Worm (Caenorhabditis elegans): Measurements from ENCODE around the gene wee-1.1.
A peak's percentile ranks its signal among the peaks of the same experiment; 100 is the strongest.

The wee-1.1 gene

ce11 chrII:9607137-9607536 is 23.8 kb upstream of the wee-1.1 start:
- peak; percentile 52 for TF ChIP-seq sma-9 (GFP tag; optimal IDR thresholded peaks at IDR 0.05)
- TF ChIP-seq sma-9 (tag; optimal IDR thresholded peaks at IDR 0.05): no peak
- no peak for TF ChIP-seq sem-4 (tag; optimal IDR thresholded peaks at IDR 0.05)
- no peak for TF ChIP-seq ztf-11 (tag; optimal IDR thresholded peaks at IDR 0.05)
- TF ChIP-seq R02D3.7 (tag; optimal IDR thresholded peaks at IDR 0.05): no peak
- TF ChIP-seq ztf-1 (GFP tag; conservative IDR thresholded peaks at IDR 0.05): no peak
- TF ChIP-seq lin-39 (tag; optimal IDR thresholded peaks at IDR 0.05): no peak
- TF ChIP-seq nhr-6 (tag; optimal IDR thresholded peaks at IDR 0.05): no peak

- TF ChIP-seq fos-1 (tag; optimal IDR thresholded peaks at IDR 0.05): no peak
- no peak for TF ChIP-seq nhr-77 (tag; optimal IDR thresholded peaks at IDR 0.05)
- TF ChIP-seq aly-2 (tag; optimal IDR thresholded peaks at IDR 0.05): no peak
- TF ChIP-seq ZK546.5 (tag; optimal IDR thresholded peaks at IDR 0.05): no peak
- TF ChIP-seq peb-1 (tag; optimal IDR thresholded peaks at IDR 0.05): no peak
- TF ChIP-seq mab-5 (tag; optimal IDR thresholded peaks at IDR 0.05): no peak
- no peak for TF ChIP-seq unc-62 (GFP tag; optimal IDR thresholded peaks at IDR 0.05)
- TF ChIP-seq mdl-1 (tag; optimal IDR thresholded peaks at IDR 0.05): peak in 1 of 2 experiments; percentile 12
- TF ChIP-seq unc-55 (GFP tag; optimal IDR thresholded peaks at IDR 0.05): peak; percentile 72
- no peak for TF ChIP-seq nhr-25 (tag; optimal IDR thresholded peaks at IDR 0.05)
- TF ChIP-seq C34F6.9 (tag; optimal IDR thresholded peaks at IDR 0.05): peak; percentile 39
- TF ChIP-seq lsy-2 (tag; optimal IDR thresholded peaks at IDR 0.05): no peak
- TF ChIP-seq crh-2 (tag; optimal IDR thresholded peaks at IDR 0.05): peak; percentile 30
Measured at ce11 chrII:9606485-9607036, 23.2 kb upstream of the wee-1.1 start.

ce11 chrII:9605954-9606353 is 22.6 kb upstream of the wee-1.1 start:
- TF ChIP-seq mbf-1 (tag; optimal IDR thresholded peaks at IDR 0.05) (no peak), egl-27 (tag; optimal IDR thresholded peaks at IDR 0.05) (no peak), nhr-25 (tag; optimal IDR thresholded peaks at IDR 0.05) (peak; percentile 57), crh-2 (tag; optimal IDR thresholded peaks at IDR 0.05) (no peak), lsy-2 (tag; optimal IDR thresholded peaks at IDR 0.05) (no peak), lin-11 (tag; optimal IDR thresholded peaks at IDR 0.05) (no peak), nhr-237 (tag; optimal IDR thresholded peaks at IDR 0.05) (no peak), ZK546.5 (tag; optimal IDR thresholded peaks at IDR 0.05) (no peak), gmeb-1 (tag; optimal IDR thresholded peaks at IDR 0.05) (no peak), R02D3.7 (tag; optimal IDR thresholded peaks at IDR 0.05) (no peak), alr-1 (tag; optimal IDR thresholded peaks at IDR 0.05) (no peak), nhr-12 (tag; optimal IDR thresholded peaks at IDR 0.05) (no peak), blmp-1 (tag; optimal IDR thresholded peaks at IDR 0.05; ENCODE audit: insufficient read depth) (peak; percentile 72), Y55F3AM.14 (GFP tag; optimal IDR thresholded peaks at IDR 0.05) (no peak), mdl-1 (tag; optimal IDR thresholded peaks at IDR 0.05) (peak in 1 of 2 experiments; percentile 4), F13H6.1 (tag; optimal IDR thresholded peaks at IDR 0.05) (no peak), ceh-16 (tag; optimal IDR thresholded peaks at IDR 0.05) (peak; percentile 49), nhr-11 (tag; optimal IDR thresholded peaks at IDR 0.05) (no peak), ztf-4 (tag; optimal IDR thresholded peaks at IDR 0.05) (no peak), unc-62 (GFP tag; optimal IDR thresholded peaks at IDR 0.05) (no peak), nhr-21 (tag; optimal IDR thresholded peaks at IDR 0.05) (peak; percentile 54), sma-9 (GFP tag; optimal IDR thresholded peaks at IDR 0.05) (peak; percentile 87), sma-9 (tag; optimal IDR thresholded peaks at IDR 0.05) (no peak), C34F6.9 (tag; optimal IDR thresholded peaks at IDR 0.05) (peak; percentile 6), unc-39 (tag; optimal IDR thresholded peaks at IDR 0.05) (no peak)

ce11 chrII:9605336-9605735 is 22.0 kb upstream of the wee-1.1 start, which contains the start of gene nhr-19:
Gene nhr-19 (minus strand): TSS chrII:9605526.
- TF ChIP-seq lsy-2 (tag; optimal IDR thresholded peaks at IDR 0.05) (peak in 1 of 2 experiments; percentile 20), ZK546.5 (tag; optimal IDR thresholded peaks at IDR 0.05) (no peak), R02D3.7 (tag; optimal IDR thresholded peaks at IDR 0.05) (no peak), nhr-129 (tag; optimal IDR thresholded peaks at IDR 0.05) (peak; percentile 65), nhr-25 (tag; optimal IDR thresholded peaks at IDR 0.05) (peak; percentile 17), crh-2 (tag; optimal IDR thresholded peaks at IDR 0.05) (peak; percentile 52), sma-9 (GFP tag; optimal IDR thresholded peaks at IDR 0.05) (peak; percentile 59), sma-9 (tag; optimal IDR thresholded peaks at IDR 0.05) (no peak)

Measured in whole organism, L2 larva.